Worm (Caenorhabditis elegans) whole organism, L3 larva: ENCODE measurements around the gene C06E8.5.
"Not testable (repeated sequence)": the region's sequence is repeated elsewhere in the genome, so short reads cannot be mapped to it uniquely, and the experiment has no call there.

Experiments used
- R02D3.7 ChIP-seq: fragments of 150-350 bp; optimal IDR thresholded peaks from 2 replicates; lab custom pipeline; 2014; ENCODE audit warnings: missing biosample characterization, missing genetic modification characterization
- aly-2 ChIP-seq: fragments of 150-350 bp; optimal IDR thresholded peaks from 2 replicates; lab custom pipeline; 2014; ENCODE audit warnings: missing biosample characterization, missing genetic modification characterization
- ama-1 ChIP-seq: fragments of 150-350 bp; optimal IDR thresholded peaks from 2 replicates; lab custom pipeline; 2018
- ceh-16 ChIP-seq: sonication (generic microtip); optimal IDR thresholded peaks from 2 replicates; lab custom pipeline; 2017; ENCODE audit warnings: missing biosample characterization, missing genetic modification characterization
- ceh-82 ChIP-seq: fragments of 150-350 bp; optimal IDR thresholded peaks from 2 replicates; lab custom pipeline; 2014; ENCODE audit warnings: missing biosample characterization, missing genetic modification characterization
- ceh-9 ChIP-seq: sonication (generic microtip); optimal IDR thresholded peaks from 2 replicates; lab custom pipeline; 2018; ENCODE audit warnings: missing biosample characterization, missing genetic modification characterization
- egl-5 ChIP-seq: fragments of 150-350 bp; optimal IDR thresholded peaks from 2 replicates; lab custom pipeline; 2017; ENCODE audit warnings: missing biosample characterization, missing genetic modification reagents, missing genetic modification characterization, inconsistent platforms
- elt-1 ChIP-seq: fragments of 150-350 bp; optimal IDR thresholded peaks from 2 replicates; lab custom pipeline; 2014; ENCODE audit warnings: missing biosample characterization, missing genetic modification characterization
- elt-2 ChIP-seq: sonication (generic microtip); optimal IDR thresholded peaks from 2 replicates; lab custom pipeline; 2016; ENCODE audit warnings: missing genetic modification reagents, mild to moderate bottlenecking, missing genetic modification characterization, missing compliant biosample characterization
- eor-1 ChIP-seq, 2 experiments: fragments of 150-350 bp; optimal IDR thresholded peaks; 2 replicates each; lab custom pipeline; 2014 to 2018; ENCODE audit warnings: missing biosample characterization in 2 of 2, missing genetic modification characterization in 2 of 2
- fkh-10 ChIP-seq: sonication (generic microtip); optimal IDR thresholded peaks from 2 replicates; lab custom pipeline; 2017; ENCODE audit warnings: missing biosample characterization, missing genetic modification reagents, missing genetic modification characterization
- jun-1 ChIP-seq: fragments of 150-350 bp; optimal IDR thresholded peaks from 2 replicates; lab custom pipeline; 2014; ENCODE audit warnings: missing biosample characterization, missing genetic modification reagents, missing genetic modification characterization
- lin-39 ChIP-seq: fragments of 150-350 bp; optimal IDR thresholded peaks from 2 replicates; lab custom pipeline; 2018; ENCODE audit warnings: missing biosample characterization, missing genetic modification reagents, missing genetic modification characterization
- lsy-12 ChIP-seq: sonication (generic microtip); optimal IDR thresholded peaks from 2 replicates; lab custom pipeline; 2016; ENCODE audit warnings: mild to moderate bottlenecking, missing genetic modification characterization, missing compliant biosample characterization
- mml-1 ChIP-seq: fragments of 150-350 bp; sonication (generic microtip); optimal IDR thresholded peaks from 3 replicates; lab custom pipeline; 2014; ENCODE audit warnings: missing biosample characterization, missing genetic modification characterization
- nfya-1 ChIP-seq: sonication (generic microtip); optimal IDR thresholded peaks from 2 replicates; lab custom pipeline; 2017; ENCODE audit warnings: missing genetic modification characterization, mild to moderate bottlenecking, missing compliant biosample characterization, antibody characterized with exemption, moderate library complexity; ENCODE audit not compliant: insufficient read depth
- nhr-11 ChIP-seq: fragments of 150-350 bp; optimal IDR thresholded peaks from 2 replicates; lab custom pipeline; 2014; ENCODE audit warnings: missing biosample characterization, missing genetic modification characterization
- nhr-23 ChIP-seq: fragments of 150-350 bp; optimal IDR thresholded peaks from 2 replicates; lab custom pipeline; 2014; ENCODE audit warnings: missing biosample characterization, missing genetic modification reagents, missing genetic modification characterization
- nhr-237 ChIP-seq: fragments of 150-350 bp; optimal IDR thresholded peaks from 2 replicates; lab custom pipeline; 2014; ENCODE audit warnings: missing biosample characterization, missing genetic modification characterization
- nhr-28 ChIP-seq: fragments of 150-350 bp; optimal IDR thresholded peaks from 2 replicates; lab custom pipeline; 2014; ENCODE audit warnings: missing biosample characterization, missing genetic modification characterization
- nhr-43 ChIP-seq: sonication (generic microtip); optimal IDR thresholded peaks from 2 replicates; lab custom pipeline; 2016; ENCODE audit warnings: mild to moderate bottlenecking, missing genetic modification characterization, missing compliant biosample characterization; ENCODE audit not compliant: poor library complexity, severe bottlenecking
- nhr-76 ChIP-seq: fragments of 150-350 bp; sonication (generic microtip); optimal IDR thresholded peaks from 5 replicates; lab custom pipeline; 2014; ENCODE audit warnings: missing biosample characterization, missing genetic modification characterization
- pha-4 ChIP-seq: fragments of 150-350 bp; optimal IDR thresholded peaks from 2 replicates; lab custom pipeline; 2014; ENCODE audit warnings: missing biosample characterization, missing genetic modification reagents, missing genetic modification characterization
- pqm-1 ChIP-seq: fragments of 150-350 bp; optimal IDR thresholded peaks from 2 replicates; lab custom pipeline; 2017; ENCODE audit warnings: missing biosample characterization, missing genetic modification characterization, inconsistent platforms
- skn-1 ChIP-seq: fragments of 150-350 bp; optimal IDR thresholded peaks from 2 replicates; lab custom pipeline; 2014; ENCODE audit warnings: missing biosample characterization, missing genetic modification characterization
- tbx-2 ChIP-seq: sonication (generic microtip); optimal IDR thresholded peaks from 2 replicates; lab custom pipeline; 2016; ENCODE audit warnings: mild to moderate bottlenecking, missing genetic modification characterization, missing compliant biosample characterization
- unc-62 ChIP-seq: fragments of 150-350 bp; sonication (generic microtip); optimal IDR thresholded peaks from 4 replicates; lab custom pipeline; 2014; ENCODE audit warnings: missing biosample characterization, missing genetic modification reagents, missing genetic modification characterization
- ztf-11 ChIP-seq: fragments of 150-350 bp; optimal IDR thresholded peaks from 2 replicates; lab custom pipeline; 2014; ENCODE audit warnings: missing biosample characterization, missing genetic modification characterization
- ztf-4 ChIP-seq: fragments of 150-350 bp; optimal IDR thresholded peaks from 2 replicates; lab custom pipeline; 2014; ENCODE audit warnings: missing biosample characterization, missing genetic modification characterization

The C06E8.5 gene

DNA sequence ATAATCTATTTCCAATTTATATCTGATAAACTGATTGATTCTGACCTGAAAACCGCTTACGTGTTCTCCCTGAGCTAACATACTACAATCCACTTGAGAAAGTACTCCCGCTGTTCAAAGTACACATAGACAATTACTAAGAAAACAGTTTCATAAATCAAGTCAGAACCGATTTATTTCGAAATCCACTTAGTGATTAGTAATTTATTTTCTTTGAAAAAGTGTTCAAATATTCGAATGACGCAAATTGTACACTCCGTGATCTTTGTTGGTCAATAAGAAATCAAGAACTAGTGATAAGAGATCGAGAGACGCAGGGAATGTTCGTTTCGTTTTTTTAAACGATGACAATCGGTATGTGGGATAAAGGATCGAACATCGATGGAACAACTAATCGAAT lies 12.8 kb downstream of the C06E8.5 start:
- no peak for TF ChIP-seq ceh-9 (tag; lab: Kevin White, UChicago)
- TF ChIP-seq pqm-1 (tag; lab: Kevin White, UChicago): peak; percentile 22
- TF ChIP-seq nhr-11 (tag; lab: Kevin White, UChicago): no peak
- TF ChIP-seq aly-2 (tag; lab: Kevin White, UChicago): no peak
- no peak for TF ChIP-seq nhr-28 (tag; lab: Kevin White, UChicago)
- TF ChIP-seq nhr-237 (tag; lab: Kevin White, UChicago): no peak
- TF ChIP-seq ztf-11: no peak
- peak; percentile 15 for TF ChIP-seq elt-2
- peak; percentile 37 for TF ChIP-seq pha-4 (tag; lab: Kevin White, UChicago)

ce11 chrIII:6991465-6991864 lies 13.8 kb downstream of the C06E8.5 start:
- peak; percentile 1 for TF ChIP-seq nfya-1 (tag; lab: Kevin White, UChicago)
- no peak for TF ChIP-seq nhr-23 (tag; lab: Kevin White, UChicago)
- TF ChIP-seq eor-1 (tag; optimal IDR thresholded peaks at IDR 0.05; lab: Kevin White, UChicago): no peak
- TF ChIP-seq elt-2: peak; percentile 83
- TF ChIP-seq pqm-1 (tag; lab: Kevin White, UChicago): peak; percentile 73
- TF ChIP-seq pha-4 (tag; lab: Kevin White, UChicago): peak; percentile 65
- no peak for TF ChIP-seq lsy-12 (tag; lab: Kevin White, UChicago)
- peak; percentile 57 for TF ChIP-seq ama-1 (lab: Kevin White, UChicago)
- TF ChIP-seq nhr-76: no peak
- TF ChIP-seq, all 47 proteins: peak for 5

DNA sequence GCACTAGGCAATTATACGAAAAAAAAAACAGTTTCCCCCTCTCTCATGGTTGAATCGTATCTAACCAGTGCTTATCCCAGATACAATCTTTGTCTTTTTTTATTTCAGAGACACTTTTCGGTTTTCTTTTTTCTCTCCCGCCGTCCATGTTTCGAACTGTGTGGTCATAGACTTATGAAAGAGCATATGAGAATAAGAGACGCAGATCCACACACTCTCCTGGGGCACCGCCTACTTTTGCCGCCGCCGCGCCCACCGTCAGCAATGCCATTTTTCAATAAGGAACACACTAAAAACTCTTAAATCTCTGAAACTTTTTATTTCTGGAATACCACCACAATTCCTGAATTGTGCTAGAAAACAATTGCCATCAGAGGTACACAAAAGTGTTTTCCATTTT lies 15.3 kb downstream of the C06E8.5 start, which contains the start of gene prk-1:
Gene prk-1, plus strand, starts transcription at position 269 of the 400 bp plus-strand sequence.
- TF ChIP-seq R02D3.7 (tag; lab: Kevin White, UChicago) (no peak), elt-1 (peak; percentile 32)

- TF ChIP-seq fkh-10 (GFP tag; lab: Kevin White, UChicago) (no peak), elt-2 (peak; percentile 69), jun-1 (tag; lab: Kevin White, UChicago) (no peak), pha-4 (tag; lab: Kevin White, UChicago) (peak; percentile 92), ceh-82 (no peak), egl-5 (no peak), pqm-1 (tag; lab: Kevin White, UChicago) (peak; percentile 21)
Observed at ce11 chrIII:6989201-6989600, 16.0 kb downstream of the C06E8.5 start.

- TF ChIP-seq egl-5 (peak; percentile 76), nhr-11 (tag; lab: Kevin White, UChicago) (peak; percentile 74), tbx-2 (tag; lab: Kevin White, UChicago) (no peak), pqm-1 (tag; lab: Kevin White, UChicago) (peak; percentile 2), ztf-4 (no peak), nfya-1 (tag; lab: Kevin White, UChicago) (peak; percentile 43), nhr-43 (tag; lab: Kevin White, UChicago) (no peak), lin-39 (tag; lab: Kevin White, UChicago) (peak; percentile 92), ceh-82 (no peak), ztf-11 (no peak), unc-62 (GFP tag; lab: Kevin White, UChicago) (peak; percentile 44), mml-1 (tag; lab: Kevin White, UChicago) (no peak), nhr-23 (tag; lab: Kevin White, UChicago) (no peak)
- TF ChIP-seq, all 47 proteins: peak for 6
Observed at ce11 chrIII:6988060-6988459, 17.2 kb downstream of the C06E8.5 start.

DNA sequence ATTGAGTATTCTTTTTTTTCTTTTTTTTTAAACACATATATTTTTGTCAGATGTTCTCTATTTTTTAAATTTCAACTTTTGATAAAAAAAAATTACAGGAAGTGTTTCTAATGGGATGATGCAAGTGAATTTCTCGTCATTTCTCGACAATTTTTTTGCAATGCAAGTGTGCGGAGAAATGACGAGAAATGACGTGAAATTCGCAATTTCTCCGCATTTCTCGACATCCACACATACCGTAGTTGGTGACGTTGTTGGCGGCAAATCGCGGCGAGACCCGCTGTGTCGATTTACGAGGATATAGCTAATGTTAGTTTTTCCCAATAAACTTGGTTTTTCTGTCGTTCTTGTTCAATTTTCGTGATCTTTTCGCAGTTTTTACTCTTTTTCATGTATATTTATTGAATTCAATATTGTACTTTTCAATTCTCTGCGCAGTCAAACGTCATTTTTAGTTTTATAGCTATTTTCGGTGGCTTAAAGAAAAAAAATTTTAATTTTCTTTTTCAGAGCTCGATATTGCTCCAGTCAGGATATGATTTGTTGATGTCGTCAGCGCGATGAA lies 23.2 kb downstream of the C06E8.5 start, which contains the start of gene F31E3.6:
Gene F31E3.6, plus strand, starts transcription at position 93 of the 565 bp plus-strand sequence.
- not testable (repeated sequence) for TF ChIP-seq nhr-28, skn-1, ceh-16 (tag; lab: Kevin White, UChicago)
